Worm (Caenorhabditis elegans): ENCODE results near the gene Y54G11A.14.

DNA sequence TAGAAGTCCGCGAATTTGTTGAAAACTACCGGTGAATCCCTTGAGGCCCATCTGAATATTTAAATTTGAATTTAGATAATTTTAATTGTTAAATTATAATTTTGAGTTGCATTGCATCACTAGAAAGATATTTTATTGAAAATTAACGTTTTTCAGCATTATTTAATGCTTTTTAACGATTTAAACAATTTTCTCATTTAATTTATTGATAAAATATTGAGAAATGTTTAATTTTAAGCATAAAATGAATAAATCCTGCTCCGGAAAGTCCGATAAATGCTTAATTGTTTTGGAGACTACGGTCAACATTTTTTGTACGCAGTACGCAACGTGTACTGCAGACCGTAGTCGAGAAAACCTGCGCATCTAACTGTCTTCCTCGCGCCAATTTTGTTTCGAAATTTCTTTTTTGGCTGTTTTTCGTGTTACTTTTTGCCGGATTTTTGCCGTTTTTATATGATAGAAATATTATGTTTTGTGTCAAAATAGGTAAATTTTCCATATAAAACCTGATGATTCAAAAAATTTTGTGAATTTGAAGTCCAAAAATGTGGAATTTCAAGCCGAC is 31.5 kb downstream of the Y54G11A.14 start, which contains the start of the genes Y54G11A.17, lin-7 and elof-1:
- TF ChIP-seq lir-3 (tag; optimal IDR thresholded peaks at IDR 0.05; ENCODE audit: poor library complexity) (peak; percentile 75), F16B12.6 (tag; optimal IDR thresholded peaks at IDR 0.05) (peak; percentile 99), ama-1 (optimal IDR thresholded peaks at IDR 0.05) (peak; percentile 63), efl-1 (optimal IDR thresholded peaks at IDR 0.05) (peak; percentile 91 to 93), efl-1 (GFP tag; optimal IDR thresholded peaks at IDR 0.05 in 1 of 2) (peak; percentile 88 to 98), mep-1 (tag; optimal IDR thresholded peaks at IDR 0.05) (peak; percentile 97), ceh-63 (GFP tag; optimal IDR thresholded peaks at IDR 0.05) (no peak), efl-3 (GFP tag; optimal IDR thresholded peaks at IDR 0.05) (no peak), pax-3 (tag; optimal IDR thresholded peaks at IDR 0.05) (peak; percentile 63), ztf-11 (tag; optimal IDR thresholded peaks at IDR 0.05) (peak in 1 of 2 experiments; percentile 60), unc-86 (tag; optimal IDR thresholded peaks at IDR 0.05) (peak; percentile 77), elt-3 (tag; optimal IDR thresholded peaks at IDR 0.05) (peak in 2 of 6 experiments; percentile 69 to 87), nhr-90 (tag; optimal IDR thresholded peaks at IDR 0.05; ENCODE audit: poor library complexity) (peak; percentile 73)
